Fruit fly (Drosophila melanogaster) whole organism, larva: ENCODE results near the gene shps.

Source experiments
- noc ChIP-seq: fragments of 200-800 bp; sonication (Bioruptor generic); optimal IDR thresholded peaks from 3 replicates; lab custom pipeline; 2019; ENCODE audit warnings: missing biosample characterization, mild to moderate bottlenecking, missing genetic modification characterization, moderate library complexity

Gene shps

DNA sequence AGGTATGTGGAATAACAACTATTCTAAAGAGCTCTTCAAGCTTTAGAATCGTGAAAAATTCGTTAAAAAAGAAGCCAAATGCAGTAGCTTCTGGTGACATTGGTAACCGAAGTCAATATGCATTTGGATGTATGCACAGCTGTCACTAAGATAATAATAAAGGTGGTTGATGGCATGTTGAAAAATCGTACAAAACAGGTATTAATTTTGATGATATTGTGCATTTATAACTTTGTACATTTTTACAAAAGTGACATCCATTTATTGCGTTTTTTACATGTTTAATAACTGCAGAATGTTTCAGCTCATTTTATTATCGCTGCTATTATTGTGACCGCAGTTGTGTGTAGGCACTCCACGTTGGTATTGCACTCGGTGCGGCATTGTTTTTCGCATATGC is 22.1 kb downstream of the shps start:
- no peak for TF ChIP-seq noc (tag; lab: Kevin White, UChicago)

DNA sequence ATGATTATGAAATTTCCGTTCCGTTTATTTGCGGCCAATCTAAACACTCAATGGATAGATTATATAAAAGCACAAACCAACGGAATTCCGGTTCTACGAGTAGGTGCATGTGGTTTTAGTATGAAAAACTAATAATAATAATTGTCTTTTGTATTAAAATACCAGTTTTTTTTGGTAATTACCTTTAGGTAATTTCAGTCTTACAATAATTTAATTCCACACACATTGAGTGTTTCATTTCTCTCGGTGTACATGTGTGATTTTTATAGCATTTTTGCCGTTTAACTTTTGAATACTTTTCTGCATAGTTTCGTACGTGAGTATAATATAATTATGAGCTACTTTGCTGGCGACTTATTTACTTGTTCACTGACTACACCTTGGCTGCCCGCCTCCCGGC is 23.7 kb downstream of the shps start:
- peak; percentile 30 for TF ChIP-seq noc (tag; lab: Kevin White, UChicago)

DNA sequence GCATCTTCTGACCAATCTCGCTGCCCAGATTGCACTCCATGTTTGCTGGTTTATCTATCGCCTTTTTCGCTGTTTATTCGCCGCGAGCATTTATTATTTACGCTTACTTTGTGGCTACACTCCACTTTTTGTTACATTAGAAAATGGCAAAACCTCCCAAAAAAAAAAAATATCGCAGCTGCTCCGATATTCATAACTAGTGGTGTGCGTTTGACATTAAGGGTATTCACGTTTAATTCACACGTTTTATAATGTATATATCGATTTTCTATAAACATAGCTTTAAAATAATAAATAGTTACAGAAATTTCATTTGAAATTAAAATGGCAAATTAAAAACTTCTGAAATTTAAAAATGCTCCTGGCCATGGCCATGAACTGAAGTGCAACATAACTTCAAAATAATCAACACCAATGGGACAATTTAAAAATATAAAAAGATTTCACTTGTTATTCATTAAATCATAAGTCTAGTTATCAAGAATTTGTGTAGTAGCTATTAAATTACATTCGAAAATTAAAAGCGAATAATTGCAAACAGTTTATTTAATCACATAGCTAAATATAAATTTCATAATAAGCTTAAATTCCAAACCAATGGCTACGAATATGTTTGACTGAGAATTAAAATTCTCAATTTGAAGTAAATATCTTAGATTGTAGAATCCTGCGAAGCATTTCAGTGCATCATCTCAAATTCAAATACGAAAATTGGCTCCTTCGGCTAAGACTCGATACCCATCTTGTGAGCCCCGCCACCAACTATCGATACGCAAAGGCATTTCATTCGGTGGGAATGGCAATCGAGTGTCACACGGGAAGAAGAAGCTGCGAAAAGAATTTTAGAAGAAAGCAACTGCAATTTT is 39.1 kb downstream of the shps start, which contains the start of the genes Nab2 and BRWD3:
Nab2 (minus strand) TSS at position 203 of the 866 bp plus-strand sequence.
BRWD3 (plus strand) TSS at position 784 of the 866 bp plus-strand sequence.
- no peak for TF ChIP-seq noc (tag; lab: Kevin White, UChicago)

DNA sequence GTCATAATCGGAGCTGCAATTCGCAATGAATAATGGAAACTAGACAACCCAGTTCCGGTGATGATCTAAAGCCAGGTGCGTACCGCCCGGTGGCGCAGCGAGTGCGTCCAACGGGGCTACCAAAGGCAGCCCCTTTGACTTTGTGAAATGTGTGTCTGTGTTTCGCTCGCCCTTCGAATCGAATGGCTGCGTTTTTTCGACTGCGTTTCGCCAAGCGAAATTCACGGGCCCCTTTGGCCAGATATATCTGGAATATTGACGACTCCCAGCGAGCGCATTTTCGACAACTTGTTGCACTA is 39.7 kb downstream of the shps start:
- TF ChIP-seq noc (tag; lab: Kevin White, UChicago), result no peak

DNA sequence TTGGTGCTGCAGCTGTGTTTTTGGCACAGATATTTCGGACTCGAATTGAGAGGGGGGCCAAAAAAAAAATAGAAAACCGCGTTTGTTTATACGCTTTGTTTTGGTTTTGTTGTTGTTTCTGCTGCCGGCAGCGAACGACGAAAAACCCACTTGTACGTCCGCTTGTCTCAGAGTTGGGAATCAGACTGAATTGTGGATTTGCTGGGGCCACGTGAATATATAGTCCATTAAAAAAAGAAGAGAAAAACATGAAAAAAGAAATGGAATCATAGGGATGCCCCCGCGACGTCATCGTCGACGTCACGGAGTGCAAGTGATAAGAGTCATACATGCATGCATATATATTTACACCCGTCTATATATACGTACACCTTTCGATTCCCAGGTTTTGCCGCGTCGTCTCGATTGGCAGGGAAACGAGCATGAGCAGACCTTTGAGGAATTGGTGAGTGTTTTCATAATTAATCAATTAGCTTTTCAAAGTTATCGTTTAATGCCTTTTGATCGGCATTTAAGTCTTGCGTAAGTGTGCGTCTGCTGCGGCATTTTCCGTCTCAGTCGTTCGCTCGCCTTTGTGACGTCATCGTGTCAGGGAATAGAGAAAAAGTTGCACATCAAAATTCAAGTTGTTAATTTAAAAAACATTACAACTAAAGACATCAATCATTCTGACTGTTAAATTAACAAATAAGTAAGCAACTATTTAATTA is 40.4 kb downstream of the shps start:
- TF ChIP-seq noc (tag; lab: Kevin White, UChicago), result no peak

DNA sequence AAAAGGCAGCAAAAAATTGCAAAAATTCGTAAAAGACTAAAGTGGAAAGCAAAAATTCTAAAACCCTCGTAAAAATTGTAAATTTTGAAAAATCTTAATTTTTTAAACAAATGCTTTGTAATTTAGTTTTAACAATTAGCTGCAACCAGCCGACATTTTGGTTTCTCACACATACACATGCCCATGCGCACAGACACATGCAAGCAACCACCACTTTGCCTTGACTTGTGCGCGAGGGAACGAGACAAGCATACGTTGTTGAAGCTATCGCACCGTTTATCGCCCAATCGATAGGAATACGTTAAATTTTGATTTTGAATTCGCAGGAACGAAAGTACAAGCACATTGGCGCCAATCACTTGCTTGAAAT is 41.0 kb downstream of the shps start:
- no peak for TF ChIP-seq noc (tag; lab: Kevin White, UChicago)
